Fruit fly (Drosophila melanogaster): Measurements from ENCODE around the gene CG34277.
A peak's percentile ranks its signal among the peaks of the same experiment; 100 is the strongest.

The CG34277 gene

DNA sequence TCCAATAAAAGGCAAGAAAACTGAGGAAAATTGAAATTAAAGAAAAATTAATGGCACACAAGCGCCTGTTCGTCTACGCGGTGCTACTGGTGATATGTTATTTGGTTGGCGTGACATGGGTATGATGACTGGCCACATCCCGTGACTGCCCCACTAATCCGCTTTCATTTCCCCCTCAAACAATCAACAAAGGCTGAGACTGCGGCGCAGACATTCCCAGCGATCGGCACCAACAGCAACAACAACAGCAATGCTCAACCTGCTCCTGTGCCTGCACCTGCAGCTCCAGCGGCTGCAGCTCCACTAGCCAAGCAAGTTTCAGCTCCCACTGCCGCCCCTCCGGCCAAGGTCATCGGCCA, 14.2 kb upstream of the CG34277 start:
- TF ChIP-seq foxo (GFP tag; optimal IDR thresholded peaks at IDR 0.05) (no peak), CG9705 (GFP tag; optimal IDR thresholded peaks at IDR 0.05) (no peak), Dif (GFP tag; optimal IDR thresholded peaks at IDR 0.05; ENCODE audit: partially characterized antibody) (no peak), dmrt93B (GFP tag; optimal IDR thresholded peaks at IDR 0.05) (no peak), HLH106 (tag; optimal IDR thresholded peaks at IDR 0.05) (no peak), Hnf4 (GFP tag; optimal IDR thresholded peaks at IDR 0.05) (no peak)

DNA sequence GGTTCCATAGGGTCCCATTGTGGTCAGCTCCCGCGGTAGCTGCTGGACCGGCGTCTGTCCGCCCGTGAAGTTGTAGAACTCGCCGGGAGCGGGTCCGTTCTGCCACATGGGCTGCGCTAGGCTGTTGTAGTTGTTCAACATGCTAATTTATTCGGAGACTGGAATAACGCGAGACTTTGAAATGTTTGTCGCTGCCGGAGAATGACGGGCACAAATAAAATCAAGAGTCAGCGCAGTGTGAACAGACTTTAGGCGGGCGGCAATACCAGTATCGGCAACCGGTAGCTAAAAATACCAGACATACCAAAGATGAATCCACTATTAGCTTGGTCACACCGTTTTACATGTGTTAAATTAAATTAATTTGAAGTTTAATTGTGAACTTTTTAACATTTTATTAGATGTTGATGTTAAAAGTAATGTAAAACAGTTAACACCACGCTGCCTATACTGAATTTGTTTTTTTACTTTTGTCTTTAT, 11.4 kb upstream of the CG34277 start, which contains the start of gene Prosbeta7:
Gene Prosbeta7, minus strand, starts transcription at position 430 of the 480 bp plus-strand sequence.
- TF ChIP-seq Abd-B (GFP tag; optimal IDR thresholded peaks at IDR 0.05) (no peak), lola (GFP tag; optimal IDR thresholded peaks at IDR 0.05) (no peak), Dif (GFP tag; optimal IDR thresholded peaks at IDR 0.05; ENCODE audit: partially characterized antibody) (peak; percentile 6), GATAd (GFP tag; optimal IDR thresholded peaks at IDR 0.05) (no peak), Vsx2 (GFP tag; optimal IDR thresholded peaks at IDR 0.05; ENCODE audit: partially characterized antibody) (peak; percentile 62), brk (GFP tag; optimal IDR thresholded peaks at IDR 0.05) (no peak), Rel (GFP tag; optimal IDR thresholded peaks at IDR 0.05) (no peak), Rel (tag; optimal IDR thresholded peaks at IDR 0.05) (peak; percentile 39), dmrt93B (GFP tag; optimal IDR thresholded peaks at IDR 0.05) (no peak), Hnf4 (GFP tag; optimal IDR thresholded peaks at IDR 0.05) (no peak), Hr83 (GFP tag; optimal IDR thresholded peaks at IDR 0.05; ENCODE audit: poor library complexity, severe bottlenecking) (no peak), Jra (GFP tag; optimal IDR thresholded peaks at IDR 0.05) (no peak), woc (GFP tag; optimal IDR thresholded peaks at IDR 0.05) (no peak), psq (GFP tag; optimal IDR thresholded peaks at IDR 0.05) (no peak), OdsH (GFP tag; optimal IDR thresholded peaks at IDR 0.05) (no peak), N (GFP tag; optimal IDR thresholded peaks at IDR 0.05) (no peak), usp (GFP tag; optimal IDR thresholded peaks at IDR 0.05) (no peak), CG9705 (GFP tag; optimal IDR thresholded peaks at IDR 0.05) (no peak), foxo (GFP tag; optimal IDR thresholded peaks at IDR 0.05) (peak in 1 of 2 experiments; percentile 4), rgr (GFP tag; optimal IDR thresholded peaks at IDR 0.05) (peak; percentile 7), CG32264 (GFP tag; optimal IDR thresholded peaks at IDR 0.05) (no peak), pan (optimal IDR thresholded peaks at IDR 0.05) (no peak), Mio (GFP tag; optimal IDR thresholded peaks at IDR 0.05) (no peak), Sp1 (GFP tag; optimal IDR thresholded peaks at IDR 0.05) (peak; percentile 19), fru (GFP tag; optimal IDR thresholded peaks at IDR 0.05) (no peak)

DNA sequence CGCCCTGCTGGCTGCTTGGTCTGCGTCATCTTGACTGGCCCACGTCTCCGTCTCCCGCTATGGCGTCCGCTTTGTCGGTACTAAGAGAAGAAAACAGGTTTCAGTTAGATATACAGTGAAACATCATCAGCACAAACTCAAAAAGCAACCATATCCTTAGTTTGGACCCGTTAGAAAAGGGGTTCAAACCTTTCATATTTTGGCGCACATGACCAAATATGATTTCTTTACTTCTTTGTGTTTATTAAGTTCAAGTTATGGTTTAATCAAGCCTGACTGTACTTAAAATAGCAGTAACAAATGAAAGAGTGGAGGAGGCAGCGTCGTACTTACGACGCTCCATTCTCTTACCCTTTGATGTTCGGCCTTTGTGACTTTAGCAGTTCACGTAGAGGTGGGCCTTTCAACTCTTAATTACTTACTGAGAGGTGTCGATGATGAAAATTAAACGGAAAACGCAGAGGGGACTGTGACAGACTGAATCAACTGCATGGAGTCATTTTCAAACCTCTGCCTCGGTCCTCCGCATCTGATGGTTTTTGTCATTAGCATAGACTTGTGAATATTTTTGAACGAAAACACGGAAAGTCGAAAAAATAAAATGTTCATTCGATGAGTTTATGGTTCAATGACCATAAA, 7.5 kb upstream of the CG34277 start:
- TF ChIP-seq rgr (GFP tag; optimal IDR thresholded peaks at IDR 0.05) (peak; percentile 95), sv (GFP tag; optimal IDR thresholded peaks at IDR 0.05) (peak; percentile 69), N (GFP tag; optimal IDR thresholded peaks at IDR 0.05) (no peak), Dif (GFP tag; optimal IDR thresholded peaks at IDR 0.05; ENCODE audit: partially characterized antibody) (no peak), tai (GFP tag; optimal IDR thresholded peaks at IDR 0.05) (no peak), Jra (GFP tag; optimal IDR thresholded peaks at IDR 0.05) (peak; percentile 83), dmrt93B (GFP tag; optimal IDR thresholded peaks at IDR 0.05) (no peak), dsf (GFP tag; optimal IDR thresholded peaks at IDR 0.05; ENCODE audit: borderline replicate concordance) (peak; percentile 8), dl (GFP tag; optimal IDR thresholded peaks at IDR 0.05; ENCODE audit: insufficient read depth in 1 of 2, partially characterized antibody in 2 of 2) (no peak), sage (GFP tag; optimal IDR thresholded peaks at IDR 0.05) (peak; percentile 88), GATAd (GFP tag; optimal IDR thresholded peaks at IDR 0.05) (no peak), h (GFP tag; optimal IDR thresholded peaks at IDR 0.05) (peak; percentile 97), fru (GFP tag; optimal IDR thresholded peaks at IDR 0.05) (peak; percentile 94), CG32264 (GFP tag; optimal IDR thresholded peaks at IDR 0.05) (peak; percentile 93), HLH106 (tag; optimal IDR thresholded peaks at IDR 0.05) (peak; percentile 88), brk (GFP tag; optimal IDR thresholded peaks at IDR 0.05) (no peak), woc (GFP tag; optimal IDR thresholded peaks at IDR 0.05) (peak; percentile 94), Hr78 (GFP tag; optimal IDR thresholded peaks at IDR 0.05) (no peak), Rel (GFP tag; optimal IDR thresholded peaks at IDR 0.05) (peak; percentile 39), Rel (tag; optimal IDR thresholded peaks at IDR 0.05) (peak; percentile 23), Mio (GFP tag; optimal IDR thresholded peaks at IDR 0.05) (peak; percentile 66), CrebA (GFP tag; optimal IDR thresholded peaks at IDR 0.05; ENCODE audit: borderline replicate concordance) (no peak), CG9705 (GFP tag; optimal IDR thresholded peaks at IDR 0.05) (peak; percentile 43), Sp1 (GFP tag; optimal IDR thresholded peaks at IDR 0.05) (peak; percentile 86), lola (GFP tag; optimal IDR thresholded peaks at IDR 0.05) (no peak), jim (GFP tag; optimal IDR thresholded peaks at IDR 0.05) (no peak), Abd-B (GFP tag; optimal IDR thresholded peaks at IDR 0.05) (no peak), pan (optimal IDR thresholded peaks at IDR 0.05) (no peak), Dfd (GFP tag; optimal IDR thresholded peaks at IDR 0.05) (no peak), Hr83 (GFP tag; optimal IDR thresholded peaks at IDR 0.05; ENCODE audit: poor library complexity, severe bottlenecking) (no peak), ey (GFP tag; optimal IDR thresholded peaks at IDR 0.05) (peak; percentile 96), Myc (optimal IDR thresholded peaks at IDR 0.05) (no peak), Hnf4 (GFP tag; optimal IDR thresholded peaks at IDR 0.05) (peak; percentile 96), foxo (GFP tag; optimal IDR thresholded peaks at IDR 0.05) (peak; percentile 45 to 96), br (GFP tag; optimal IDR thresholded peaks at IDR 0.05) (peak; percentile 96), OdsH (GFP tag; optimal IDR thresholded peaks at IDR 0.05) (peak; percentile 96), psq (GFP tag; optimal IDR thresholded peaks at IDR 0.05) (peak; percentile 86), Vsx2 (GFP tag; optimal IDR thresholded peaks at IDR 0.05; ENCODE audit: partially characterized antibody) (no peak), usp (GFP tag; optimal IDR thresholded peaks at IDR 0.05) (no peak)

Measured in whole organism, wandering third instar larva.